Worm (Caenorhabditis elegans): ENCODE data around the gene srv-4.

The srv-4 gene

DNA sequence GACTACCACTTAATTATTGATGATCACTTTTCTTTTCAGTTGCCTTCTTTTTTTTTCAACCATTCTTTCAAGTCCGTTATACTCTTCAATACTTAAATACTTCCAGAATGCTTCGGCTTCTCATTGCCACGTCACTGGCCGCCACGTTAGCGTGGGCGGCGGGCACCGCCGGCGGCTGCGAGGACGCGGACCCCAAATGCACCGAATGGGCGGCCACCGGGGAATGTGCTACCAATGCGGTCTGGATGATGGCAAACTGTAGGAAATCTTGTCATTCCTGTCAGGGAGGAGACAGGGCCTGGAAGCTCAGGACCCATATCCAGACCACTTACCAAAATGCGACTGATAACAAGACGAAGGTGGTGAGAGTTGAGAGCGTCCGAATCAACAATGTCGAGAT is 13.0 kb upstream of the srv-4 start, which contains the start of gene lgc-22:
Gene lgc-22, plus strand, starts transcription at position 105 of the 400 bp plus-strand sequence.
- TF ChIP-seq ztf-23 (GFP tag; IDR thresholded peaks at IDR 0.05) (no peak), med-1 (GFP tag; optimal IDR thresholded peaks at IDR 0.05; ENCODE audit: insufficient read depth) (no peak), ztf-29 (GFP tag; IDR thresholded peaks at IDR 0.05) (no peak), klf-2 (GFP tag; conservative IDR thresholded peaks at IDR 0.05) (no peak), tab-1 (GFP tag; IDR thresholded peaks at IDR 0.05) (peak; percentile 41; the same call in 1 of the 2 replicates)

DNA sequence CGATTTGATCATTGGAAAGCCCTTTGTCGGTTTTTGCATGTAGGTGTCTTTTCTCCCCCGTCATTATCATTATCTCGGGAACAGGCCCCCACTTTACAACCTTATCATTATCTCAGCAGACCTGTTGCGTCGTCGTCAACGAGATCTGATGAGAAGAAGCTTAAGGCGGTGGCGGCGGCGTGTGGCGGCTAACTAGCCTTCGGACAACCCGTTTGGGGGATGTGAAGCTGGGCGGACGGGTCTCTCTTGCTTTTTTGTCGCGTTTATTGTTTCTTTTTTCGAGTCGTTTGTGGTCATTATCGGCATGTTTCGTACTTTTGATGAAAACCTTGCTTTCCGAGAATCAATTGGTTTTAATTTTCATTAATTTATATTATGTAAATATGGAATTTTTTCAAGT is 11.8 kb upstream of the srv-4 start:
- TF ChIP-seq cog-1 (tag; optimal IDR thresholded peaks at IDR 0.05) (no peak), flt-1 (GFP tag; IDR thresholded peaks at IDR 0.05) (no peak)

DNA sequence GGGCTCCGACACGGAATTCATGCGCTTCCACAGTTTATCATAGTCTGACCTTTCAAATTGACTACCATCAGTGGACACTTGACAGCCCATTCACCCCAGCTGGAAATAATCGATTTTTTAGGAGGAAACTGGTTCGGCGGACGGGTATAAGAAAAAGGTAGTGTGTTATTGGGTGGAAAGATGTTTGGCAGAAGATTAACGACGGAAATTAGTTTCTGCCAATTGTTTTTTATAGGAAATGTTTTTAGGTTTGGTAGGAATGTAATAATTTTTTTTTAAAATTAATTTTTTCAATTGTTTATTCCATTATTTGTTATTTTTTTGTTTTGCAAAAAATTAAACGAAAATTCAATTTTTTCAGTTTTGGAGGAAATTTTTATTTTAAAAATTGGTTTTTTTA is 10.8 kb upstream of the srv-4 start, which contains the start of gene F15E6.9:
Gene F15E6.9, minus strand, starts transcription at position 101 of the 400 bp plus-strand sequence.
- TF ChIP-seq tab-1 (GFP tag; IDR thresholded peaks at IDR 0.05) (no peak), klf-2 (GFP tag; conservative IDR thresholded peaks at IDR 0.05) (no peak), med-1 (GFP tag; optimal IDR thresholded peaks at IDR 0.05; ENCODE audit: insufficient read depth) (no peak), ref-1 (GFP tag; conservative IDR thresholded peaks at IDR 0.05) (no peak), T22C8.4 (GFP tag; IDR thresholded peaks at IDR 0.05) (no peak), flt-1 (GFP tag; IDR thresholded peaks at IDR 0.05) (no peak), ztf-29 (GFP tag; IDR thresholded peaks at IDR 0.05) (no peak), ztf-23 (GFP tag; IDR thresholded peaks at IDR 0.05) (no peak), cog-1 (tag; optimal IDR thresholded peaks at IDR 0.05) (no peak)

DNA sequence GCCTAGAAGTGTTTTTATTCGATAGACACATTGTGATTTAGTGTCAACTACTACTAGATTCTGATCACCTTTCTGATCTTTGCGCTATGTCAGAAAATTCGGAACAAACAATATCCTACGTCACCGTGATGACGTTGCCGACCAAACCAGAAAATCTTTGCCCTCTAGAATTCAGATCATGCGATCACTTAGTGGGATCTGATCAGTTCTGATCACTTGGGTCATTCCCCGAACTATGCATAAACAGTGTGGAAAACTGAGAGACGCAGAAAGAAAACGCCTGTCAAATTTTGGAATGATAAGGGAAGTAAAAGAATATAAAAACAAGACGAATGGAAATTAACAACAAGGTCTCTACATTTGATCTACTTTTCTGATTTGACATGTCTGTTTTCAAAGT is 6.3 kb upstream of the srv-4 start, which contains the start of gene F15E6.3:
Gene F15E6.3, plus strand, starts transcription at position 344 of the 400 bp plus-strand sequence.
- TF ChIP-seq tab-1 (GFP tag; IDR thresholded peaks at IDR 0.05) (no peak), cog-1 (tag; optimal IDR thresholded peaks at IDR 0.05) (no peak), ref-1 (GFP tag; conservative IDR thresholded peaks at IDR 0.05) (no peak), med-1 (GFP tag; optimal IDR thresholded peaks at IDR 0.05; ENCODE audit: insufficient read depth) (no peak)

DNA sequence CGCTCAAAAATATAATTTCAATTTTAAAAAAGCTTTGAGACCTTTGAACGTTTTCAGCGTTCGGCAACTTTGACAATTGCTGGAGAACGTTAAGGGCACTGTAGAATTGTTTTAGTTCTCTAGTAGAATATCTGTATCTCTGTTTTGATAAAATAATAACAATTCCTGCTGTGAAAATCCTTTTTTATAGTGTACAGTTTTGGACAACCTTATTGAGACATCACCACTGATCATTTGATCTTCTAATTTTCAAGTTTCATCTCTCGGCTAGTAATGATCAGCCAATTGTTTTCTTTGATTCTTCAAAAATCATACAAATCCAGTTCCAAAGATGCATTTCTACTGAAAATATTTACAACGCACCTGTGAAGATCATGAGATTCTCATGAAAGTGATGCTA is 4.3 kb upstream of the srv-4 start, which contains the start of gene F15E6.10:
Gene F15E6.10, plus strand, starts transcription at position 301 of the 400 bp plus-strand sequence.
- no peak for TF ChIP-seq ztf-29 (GFP tag; IDR thresholded peaks at IDR 0.05)
- TF ChIP-seq tab-1 (GFP tag; IDR thresholded peaks at IDR 0.05): no peak
- TF ChIP-seq med-1 (GFP tag; optimal IDR thresholded peaks at IDR 0.05; ENCODE audit: insufficient read depth): no peak
- no peak for TF ChIP-seq cog-1 (tag; optimal IDR thresholded peaks at IDR 0.05)

DNA sequence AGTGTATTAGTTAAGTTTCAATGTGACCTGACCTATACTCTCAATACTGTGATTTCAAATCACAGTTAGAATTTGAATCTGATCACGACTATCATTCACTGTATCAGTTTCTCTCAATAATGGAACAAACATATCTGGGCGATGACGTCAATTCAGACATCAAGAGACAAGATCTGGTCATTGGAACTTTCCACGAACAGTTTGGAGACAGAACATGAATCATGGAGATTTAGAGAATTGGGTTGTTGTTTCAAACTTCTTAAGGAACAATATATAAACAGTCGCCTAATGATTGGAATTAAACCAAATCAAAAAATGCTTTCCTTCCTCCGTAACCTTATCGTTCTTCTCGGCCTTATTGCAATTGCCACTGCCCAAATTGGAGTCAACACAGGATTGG is 2.9 kb upstream of the srv-4 start, which contains the start of gene F15E6.4:
Gene F15E6.4, plus strand, starts transcription at position 301 of the 400 bp plus-strand sequence.
- TF ChIP-seq cog-1 (tag; optimal IDR thresholded peaks at IDR 0.05) (no peak), med-1 (GFP tag; optimal IDR thresholded peaks at IDR 0.05; ENCODE audit: insufficient read depth) (no peak), klf-2 (GFP tag; conservative IDR thresholded peaks at IDR 0.05) (no peak), T22C8.4 (GFP tag; IDR thresholded peaks at IDR 0.05) (no peak), tab-1 (GFP tag; IDR thresholded peaks at IDR 0.05) (no peak), flt-1 (GFP tag; IDR thresholded peaks at IDR 0.05) (no peak), ztf-29 (GFP tag; IDR thresholded peaks at IDR 0.05) (no peak), ztf-23 (GFP tag; IDR thresholded peaks at IDR 0.05) (no peak)

DNA sequence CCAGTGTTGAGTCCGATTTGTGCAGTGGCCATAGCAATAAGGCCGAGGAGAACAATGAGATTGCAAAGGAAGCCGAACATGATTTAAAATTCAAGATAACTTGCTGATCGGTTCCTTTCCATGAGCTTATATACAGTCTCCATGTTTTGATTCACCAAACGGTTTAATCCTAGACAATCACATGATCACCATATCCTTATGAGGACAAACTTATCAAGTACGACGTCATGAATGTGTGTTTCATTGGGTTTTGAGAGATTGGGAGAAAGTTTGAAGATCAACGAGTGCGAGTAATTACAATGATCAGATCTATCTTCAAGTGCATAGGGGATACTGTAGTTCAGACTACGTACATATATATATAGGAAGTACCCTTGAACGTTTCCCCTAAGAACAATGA is 2.2 kb upstream of the srv-4 start, which contains the start of gene dct-7:
Gene dct-7, minus strand, starts transcription at position 101 of the 400 bp plus-strand sequence.
- TF ChIP-seq T22C8.4 (GFP tag; IDR thresholded peaks at IDR 0.05) (no peak), ztf-23 (GFP tag; IDR thresholded peaks at IDR 0.05) (no peak), med-1 (GFP tag; optimal IDR thresholded peaks at IDR 0.05; ENCODE audit: insufficient read depth) (no peak), ref-1 (GFP tag; conservative IDR thresholded peaks at IDR 0.05) (no peak), flt-1 (GFP tag; IDR thresholded peaks at IDR 0.05) (no peak), tab-1 (GFP tag; IDR thresholded peaks at IDR 0.05) (no peak), ztf-29 (GFP tag; IDR thresholded peaks at IDR 0.05) (no peak)

DNA sequence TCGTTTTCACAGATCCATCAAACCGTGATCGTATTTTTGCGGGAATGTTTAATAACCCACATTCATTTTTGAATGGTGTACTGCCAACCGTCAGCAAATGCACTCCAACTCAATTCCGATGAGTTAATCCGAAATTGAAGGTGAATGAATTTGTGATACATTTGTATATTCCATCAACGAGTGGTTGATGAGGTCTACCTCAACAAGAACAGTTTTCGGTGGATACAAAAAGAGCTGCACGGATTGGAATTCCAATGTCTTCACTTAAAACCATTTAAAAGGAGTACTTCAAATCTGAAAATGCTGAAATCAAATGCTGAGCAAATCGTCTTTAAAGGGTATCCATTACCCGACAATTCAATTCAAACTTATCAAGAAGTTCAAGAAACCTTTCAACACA is 1.0 kb upstream of the srv-4 start, which contains the start of gene F15E6.5:
Gene F15E6.5, plus strand, starts transcription at position 301 of the 400 bp plus-strand sequence.
- no peak for TF ChIP-seq tab-1 (GFP tag; IDR thresholded peaks at IDR 0.05)

DNA sequence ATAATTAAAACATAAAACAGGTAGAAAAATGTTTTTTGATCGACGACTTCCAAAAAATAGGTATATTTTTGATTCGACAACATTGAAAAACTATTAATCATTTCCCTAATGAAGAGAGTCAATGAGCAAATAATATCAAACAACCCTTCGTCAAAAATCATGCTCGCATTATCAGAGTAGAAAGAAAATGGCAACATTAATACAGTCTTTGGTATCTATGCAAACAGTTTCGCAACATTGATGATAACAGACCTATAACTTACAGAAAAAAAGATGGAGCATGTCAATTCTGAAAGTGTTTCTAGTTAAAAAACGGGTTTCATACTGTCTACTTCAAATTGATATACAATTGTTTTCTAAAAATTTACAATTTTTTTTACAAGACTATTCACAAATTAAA is 3.2 kb downstream of the srv-4 start:
- TF ChIP-seq klf-2 (GFP tag; conservative IDR thresholded peaks at IDR 0.05) (no peak), tab-1 (GFP tag; IDR thresholded peaks at IDR 0.05) (no peak), ztf-23 (GFP tag; IDR thresholded peaks at IDR 0.05) (no peak), ref-1 (GFP tag; conservative IDR thresholded peaks at IDR 0.05) (no peak), flt-1 (GFP tag; IDR thresholded peaks at IDR 0.05) (no peak), ztf-29 (GFP tag; IDR thresholded peaks at IDR 0.05) (no peak), med-1 (GFP tag; optimal IDR thresholded peaks at IDR 0.05; ENCODE audit: insufficient read depth) (no peak), T22C8.4 (GFP tag; IDR thresholded peaks at IDR 0.05) (no peak), cog-1 (tag; optimal IDR thresholded peaks at IDR 0.05) (no peak)

DNA sequence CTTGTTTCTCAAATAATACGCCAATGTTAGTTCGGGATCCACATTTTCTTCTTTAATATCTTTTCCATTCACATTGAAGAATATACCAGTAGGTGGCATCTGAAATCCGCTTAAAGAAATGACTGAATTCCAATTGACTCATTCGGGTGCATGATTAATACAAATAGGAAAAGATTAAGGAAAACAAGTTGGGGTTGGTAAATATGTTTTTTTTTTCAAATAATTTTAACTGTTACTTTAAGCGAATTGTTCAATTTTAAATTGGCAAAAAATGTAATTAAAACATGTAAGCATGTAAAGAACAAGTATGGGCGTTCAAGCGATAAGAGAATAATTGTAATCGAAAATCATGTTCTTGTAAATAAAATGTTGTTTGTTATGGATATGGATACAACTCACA is 4.2 kb downstream of the srv-4 start, which contains the start of gene F15E6.6:
Gene F15E6.6, minus strand, starts transcription at position 101 of the 400 bp plus-strand sequence.
- no peak for TF ChIP-seq ztf-29 (GFP tag; IDR thresholded peaks at IDR 0.05)
- TF ChIP-seq T22C8.4 (GFP tag; IDR thresholded peaks at IDR 0.05): no peak
- TF ChIP-seq klf-2 (GFP tag; conservative IDR thresholded peaks at IDR 0.05): no peak
- no peak for TF ChIP-seq tab-1 (GFP tag; IDR thresholded peaks at IDR 0.05)
- no peak for TF ChIP-seq cog-1 (tag; optimal IDR thresholded peaks at IDR 0.05)
- no peak for TF ChIP-seq flt-1 (GFP tag; IDR thresholded peaks at IDR 0.05)

DNA sequence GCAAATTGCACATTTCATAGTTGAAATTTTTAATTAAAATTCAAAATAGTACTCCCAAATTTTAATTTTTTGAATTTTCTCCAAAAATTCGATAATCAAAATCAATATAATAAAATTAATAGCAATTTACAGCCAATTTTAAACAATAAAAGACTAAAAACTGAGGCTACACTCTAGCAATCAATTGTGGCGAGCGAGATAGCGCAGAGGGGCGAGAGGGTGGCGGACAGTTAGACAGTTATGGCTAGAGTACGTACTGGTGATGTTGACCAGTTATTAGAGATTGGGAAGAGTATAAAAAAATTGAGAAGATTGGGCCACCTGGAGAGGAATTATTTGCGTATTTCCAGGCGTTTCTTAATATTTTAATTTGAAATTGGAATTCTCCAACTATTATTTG is 10.5 kb downstream of the srv-4 start, which contains the start of gene nhr-78:
Gene nhr-78, minus strand, starts transcription at position 182 of the 400 bp plus-strand sequence.
- TF ChIP-seq ztf-23 (GFP tag; IDR thresholded peaks at IDR 0.05): no peak
- no peak for TF ChIP-seq tab-1 (GFP tag; IDR thresholded peaks at IDR 0.05)
- no peak for TF ChIP-seq ref-1 (GFP tag; conservative IDR thresholded peaks at IDR 0.05)

All from whole organism, midembryonic.